Fruit fly (Drosophila melanogaster) whole organism, adult: Measurements from ENCODE around the gene CG12811.
A peak's percentile ranks its signal among the peaks of the same experiment; 100 is the strongest.

ENCODE experiments used
- CG11617 ChIP-seq: fragments of 200-800 bp; sonication (Bioruptor generic); optimal IDR thresholded peaks from 2 replicates; lab custom pipeline; 2017; ENCODE audit warnings: mild to moderate bottlenecking, missing biosample characterization, missing genetic modification reagents, missing genetic modification characterization
- CG12768 ChIP-seq: fragments of 200-800 bp; sonication (Bioruptor generic); optimal IDR thresholded peaks from 2 replicates; lab custom pipeline; 2017; ENCODE audit warnings: missing biosample characterization, missing genetic modification characterization, mild to moderate bottlenecking, moderate library complexity, missing genetic modification reagents
- CG14711 ChIP-seq: fragments of 200-800 bp; sonication (Bioruptor generic); optimal IDR thresholded peaks from 2 replicates; lab custom pipeline; 2018; ENCODE audit warnings: missing biosample characterization, mild to moderate bottlenecking, missing genetic modification characterization, moderate library complexity
- CG1620 ChIP-seq: fragments of 200-800 bp; sonication (Bioruptor generic); optimal IDR thresholded peaks from 2 replicates; lab custom pipeline; 2016; ENCODE audit warnings: missing biosample characterization, missing genetic modification characterization
- CG33017 ChIP-seq: fragments of 200-800 bp; sonication (Bioruptor generic); optimal IDR thresholded peaks from 2 replicates; lab custom pipeline; 2018; ENCODE audit warnings: missing biosample characterization, mild to moderate bottlenecking, missing genetic modification characterization, moderate library complexity
- CG5204 ChIP-seq: fragments of 200-800 bp; sonication (Bioruptor generic); optimal IDR thresholded peaks from 2 replicates; lab custom pipeline; 2016; ENCODE audit warnings: missing biosample characterization, missing genetic modification characterization
- CG7045 ChIP-seq: fragments of 200-800 bp; sonication (Bioruptor generic); optimal IDR thresholded peaks from 2 replicates; lab custom pipeline; 2017; ENCODE audit warnings: missing biosample characterization, mild to moderate bottlenecking, missing genetic modification characterization
- CG7101 ChIP-seq: fragments of 200-800 bp; sonication (Bioruptor generic); optimal IDR thresholded peaks from 2 replicates; lab custom pipeline; 2018; ENCODE audit warnings: missing biosample characterization, mild to moderate bottlenecking, missing genetic modification characterization, moderate library complexity
- Clk ChIP-seq: fragments of 200-800 bp; sonication (Bioruptor generic); optimal IDR thresholded peaks from 2 replicates; lab custom pipeline; 2017; ENCODE audit warnings: missing biosample characterization, missing genetic modification characterization
- Crg-1 ChIP-seq: fragments of 200-800 bp; sonication (Bioruptor generic); optimal IDR thresholded peaks from 2 replicates; lab custom pipeline; 2016; ENCODE audit warnings: missing biosample characterization, missing genetic modification characterization
- Hr96 ChIP-seq: fragments of 200-800 bp; sonication (Bioruptor generic); optimal IDR thresholded peaks from 2 replicates; lab custom pipeline; 2016; ENCODE audit warnings: missing biosample characterization, missing genetic modification characterization
- Mnt ChIP-seq: fragments of 200-800 bp; sonication (Bioruptor generic); optimal IDR thresholded peaks from 2 replicates; lab custom pipeline; 2016; ENCODE audit warnings: missing biosample characterization, mild to moderate bottlenecking, missing genetic modification characterization
- bab1 ChIP-seq: fragments of 200-800 bp; sonication (Bioruptor generic); optimal IDR thresholded peaks from 3 replicates; lab custom pipeline; 2019; ENCODE audit warnings: missing biosample characterization, mild to moderate bottlenecking, missing genetic modification characterization, moderate library complexity
- cic ChIP-seq: fragments of 200-800 bp; sonication (Bioruptor generic); optimal IDR thresholded peaks from 2 replicates; lab custom pipeline; 2017; ENCODE audit warnings: missing biosample characterization, mild to moderate bottlenecking, missing genetic modification characterization, moderate library complexity
- cnc ChIP-seq, 2 experiments: fragments of >200 bp; optimal IDR thresholded peaks; 2 replicates each; lab custom pipeline; 2017
- kay ChIP-seq: fragments of 200-800 bp; sonication (Bioruptor generic); peaks from one replicate; lab custom pipeline; 2016; ENCODE audit warnings: missing biosample characterization, missing genetic modification characterization, borderline replicate concordance
- ovo ChIP-seq: fragments of 200-800 bp; sonication (Bioruptor generic); optimal IDR thresholded peaks from 2 replicates; lab custom pipeline; 2016; ENCODE audit warnings: missing biosample characterization, missing genetic modification characterization
- pad ChIP-seq: fragments of 200-800 bp; sonication (Bioruptor generic); optimal IDR thresholded peaks from 3 replicates; lab custom pipeline; 2017; ENCODE audit warnings: missing biosample characterization, missing genetic modification characterization, mild to moderate bottlenecking, moderate library complexity, missing genetic modification reagents
- tj ChIP-seq: fragments of 200-800 bp; sonication (Bioruptor generic); optimal IDR thresholded peaks from 3 replicates; lab custom pipeline; 2017; ENCODE audit warnings: missing biosample characterization, mild to moderate bottlenecking, missing genetic modification characterization, moderate library complexity
- toe ChIP-seq: fragments of 200-800 bp; sonication (Bioruptor generic); optimal IDR thresholded peaks from 2 replicates; lab custom pipeline; 2016; ENCODE audit warnings: missing biosample characterization, missing genetic modification characterization

The CG12811 gene

DNA sequence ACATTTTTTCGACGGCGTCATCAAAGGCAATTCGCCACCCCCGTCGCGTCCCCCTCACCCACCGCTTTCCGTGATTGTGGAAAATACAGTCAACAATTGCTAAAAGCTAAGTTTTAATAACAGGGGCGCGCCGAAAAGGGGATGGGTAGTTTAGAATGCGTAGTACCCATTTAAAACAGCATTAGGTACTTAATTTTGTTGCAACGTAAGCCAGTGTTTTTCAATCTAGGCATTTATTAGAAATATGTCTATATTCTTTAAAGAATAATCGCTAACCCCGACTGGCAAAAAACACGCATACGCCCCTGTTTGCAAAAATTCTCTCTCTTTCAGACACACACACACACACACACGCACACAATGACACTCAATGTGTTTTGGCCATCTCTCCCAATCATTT is 36.3 kb upstream of the CG12811 start:
- no peak for TF ChIP-seq cnc (optimal IDR thresholded peaks at IDR 0.05; lab: Kevin White, UChicago)
- peak; percentile 92 for TF ChIP-seq tj (GFP tag; lab: Kevin White, UChicago)
- peak; percentile 94 for TF ChIP-seq CG11617 (GFP tag; lab: Kevin White, UChicago)
- TF ChIP-seq Hr96 (GFP tag; lab: Kevin White, UChicago), result peak; percentile 87
- peak; percentile 96 for TF ChIP-seq CG7101 (tag; lab: Kevin White, UChicago)
- TF ChIP-seq CG12768 (GFP tag; lab: Kevin White, UChicago), result peak; percentile 96
- TF ChIP-seq cic (GFP tag; lab: Kevin White, UChicago), result peak; percentile 72
- peak; percentile 87 for TF ChIP-seq toe (GFP tag; lab: Kevin White, UChicago)
- peak; percentile 95 for TF ChIP-seq CG5204
- peak; percentile 81 for TF ChIP-seq ovo (GFP tag; lab: Kevin White, UChicago)
- TF ChIP-seq pad (GFP tag; lab: Kevin White, UChicago), result peak; percentile 75
- TF ChIP-seq CG14711 (tag; lab: Kevin White, UChicago), result peak; percentile 88
- TF ChIP-seq CG1620 (GFP tag; lab: Kevin White, UChicago), result peak; percentile 71
- TF ChIP-seq Clk (GFP tag; lab: Kevin White, UChicago), result peak; percentile 93
- no peak for TF ChIP-seq kay (GFP tag; lab: Kevin White, UChicago)
- TF ChIP-seq CG7045 (GFP tag; lab: Kevin White, UChicago), result peak; percentile 95
- peak; percentile 71 for TF ChIP-seq bab1 (GFP tag; lab: Kevin White, UChicago)
- TF ChIP-seq Crg-1 (GFP tag; lab: Kevin White, UChicago), result peak; percentile 72
- peak; percentile 96 for TF ChIP-seq CG33017 (tag; lab: Kevin White, UChicago)
- peak; percentile 86 for TF ChIP-seq Mnt

DNA sequence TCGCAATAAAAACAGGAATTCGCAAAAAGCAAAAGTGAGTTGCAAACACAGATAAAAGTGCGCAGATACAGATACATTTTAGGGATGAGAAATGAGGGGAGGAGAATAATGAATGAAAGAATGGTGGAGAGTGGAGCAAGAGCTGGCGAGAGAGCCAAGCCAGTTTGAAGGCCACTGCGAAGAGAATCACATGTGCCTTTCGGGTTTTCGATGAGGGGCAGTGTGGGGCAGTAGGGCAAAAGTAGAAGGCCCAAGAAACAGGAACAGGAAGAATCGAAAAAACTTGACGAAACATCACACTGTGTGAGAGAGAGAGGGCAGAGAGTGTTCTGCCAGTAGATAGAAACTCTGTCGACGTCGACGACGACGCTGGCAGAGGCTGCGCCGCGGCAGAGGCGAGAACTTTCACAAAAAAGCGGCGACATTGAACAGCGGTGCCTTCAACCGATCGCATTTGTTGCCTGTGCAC is 35.6 kb upstream of the CG12811 start:
- TF ChIP-seq Mnt, result peak; percentile 94
- peak; percentile 58 for TF ChIP-seq CG12768 (GFP tag; lab: Kevin White, UChicago)
- TF ChIP-seq cnc (optimal IDR thresholded peaks at IDR 0.05; lab: Kevin White, UChicago), result no peak
- peak; percentile 71 for TF ChIP-seq pad (GFP tag; lab: Kevin White, UChicago)
- TF ChIP-seq cic (GFP tag; lab: Kevin White, UChicago), result peak; percentile 80

DNA sequence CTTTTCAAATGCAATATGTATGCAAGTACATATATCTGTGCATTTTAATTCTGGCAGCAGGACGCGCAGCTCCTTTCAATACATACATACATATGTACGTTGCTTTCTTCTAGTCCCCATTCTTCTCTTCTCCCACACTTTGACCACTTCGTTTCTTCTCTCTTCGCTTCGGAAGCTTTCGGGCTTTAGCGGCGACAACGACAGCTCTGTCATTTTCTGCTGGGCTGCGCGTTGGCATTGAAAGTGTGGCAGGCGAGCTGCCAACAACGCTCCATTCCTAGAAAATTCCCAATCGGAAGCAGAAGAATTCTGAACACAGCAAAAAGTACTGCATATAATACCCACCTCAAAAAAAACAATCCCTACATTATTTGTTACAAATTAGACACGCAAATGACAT is 34.5 kb upstream of the CG12811 start:
- TF ChIP-seq CG11617 (GFP tag; lab: Kevin White, UChicago), result no peak
- peak; percentile 39 for TF ChIP-seq Hr96 (GFP tag; lab: Kevin White, UChicago)
- peak; percentile 68 for TF ChIP-seq CG14711 (tag; lab: Kevin White, UChicago)
- peak; percentile 64 for TF ChIP-seq Mnt
- TF ChIP-seq CG1620 (GFP tag; lab: Kevin White, UChicago), result no peak
- no peak for TF ChIP-seq CG7045 (GFP tag; lab: Kevin White, UChicago)
- TF ChIP-seq kay (GFP tag; lab: Kevin White, UChicago), result no peak
- TF ChIP-seq cic (GFP tag; lab: Kevin White, UChicago), result peak; percentile 39
- peak; percentile 14 for TF ChIP-seq CG12768 (GFP tag; lab: Kevin White, UChicago)
- peak; percentile 69 for TF ChIP-seq CG33017 (tag; lab: Kevin White, UChicago)
- peak; percentile 67 for TF ChIP-seq CG7101 (tag; lab: Kevin White, UChicago)

dm6 chr3R:10082549-10083075 is 34.0 kb upstream of the CG12811 start:
- TF ChIP-seq ovo (GFP tag; lab: Kevin White, UChicago) (peak; percentile 86), Hr96 (GFP tag; lab: Kevin White, UChicago) (peak; percentile 98), Crg-1 (GFP tag; lab: Kevin White, UChicago) (peak; percentile 95), tj (GFP tag; lab: Kevin White, UChicago) (peak; percentile 75), kay (GFP tag; lab: Kevin White, UChicago) (no peak), CG33017 (tag; lab: Kevin White, UChicago) (peak; percentile 98), toe (GFP tag; lab: Kevin White, UChicago) (peak; percentile 99), CG12768 (GFP tag; lab: Kevin White, UChicago) (peak; percentile 99), CG1620 (GFP tag; lab: Kevin White, UChicago) (peak; percentile 90), CG7101 (tag; lab: Kevin White, UChicago) (peak; percentile 97), CG14711 (tag; lab: Kevin White, UChicago) (peak; percentile 91), cnc (optimal IDR thresholded peaks at IDR 0.05; lab: Kevin White, UChicago) (peak in 1 of 2 experiments; percentile 9), Clk (GFP tag; lab: Kevin White, UChicago) (peak; percentile 98), bab1 (GFP tag; lab: Kevin White, UChicago) (peak; percentile 76), Mnt (peak; percentile 85), pad (GFP tag; lab: Kevin White, UChicago) (peak; percentile 89), CG11617 (GFP tag; lab: Kevin White, UChicago) (peak; percentile 96), CG5204 (peak; percentile 98), CG7045 (GFP tag; lab: Kevin White, UChicago) (peak; percentile 98), cic (GFP tag; lab: Kevin White, UChicago) (peak; percentile 84)

dm6 chr3R:10081469-10082111 is 33.0 kb upstream of the CG12811 start:
- TF ChIP-seq CG7101 (tag; lab: Kevin White, UChicago) (peak; percentile 68), Clk (GFP tag; lab: Kevin White, UChicago) (peak; percentile 76), tj (GFP tag; lab: Kevin White, UChicago) (peak; percentile 3), Mnt (peak; percentile 13), cic (GFP tag; lab: Kevin White, UChicago) (peak; percentile 59), ovo (GFP tag; lab: Kevin White, UChicago) (peak; percentile 57), CG12768 (GFP tag; lab: Kevin White, UChicago) (peak; percentile 68), pad (GFP tag; lab: Kevin White, UChicago) (no peak), cnc (optimal IDR thresholded peaks at IDR 0.05; lab: Kevin White, UChicago) (no peak), Crg-1 (GFP tag; lab: Kevin White, UChicago) (no peak), bab1 (GFP tag; lab: Kevin White, UChicago) (no peak), CG14711 (tag; lab: Kevin White, UChicago) (peak; percentile 53), CG1620 (GFP tag; lab: Kevin White, UChicago) (peak; percentile 15), toe (GFP tag; lab: Kevin White, UChicago) (peak; percentile 59), CG33017 (tag; lab: Kevin White, UChicago) (peak; percentile 31), CG7045 (GFP tag; lab: Kevin White, UChicago) (peak; percentile 38), CG5204 (peak; percentile 81), CG11617 (GFP tag; lab: Kevin White, UChicago) (peak; percentile 47), Hr96 (GFP tag; lab: Kevin White, UChicago) (peak; percentile 82), kay (GFP tag; lab: Kevin White, UChicago) (no peak)
